Worm (Caenorhabditis elegans): ENCODE data around the gene T24H10.4.

T24H10.4 gene

ce11 chrII:9061557-9062183, 47.7 kb upstream of the T24H10.4 start:
- peak; percentile 1 for TF ChIP-seq unc-62 (GFP tag; optimal IDR thresholded peaks at IDR 0.05)
- peak; percentile 53 for TF ChIP-seq mls-2 (tag; optimal IDR thresholded peaks at IDR 0.05)
- TF ChIP-seq nhr-237 (tag; optimal IDR thresholded peaks at IDR 0.05): peak; percentile 22
- peak; percentile 31 for TF ChIP-seq ceh-43 (GFP tag; optimal IDR thresholded peaks at IDR 0.05)
- peak; percentile 66 for TF ChIP-seq nhr-2 (tag; optimal IDR thresholded peaks at IDR 0.05)
- TF ChIP-seq lin-13 (tag; optimal IDR thresholded peaks at IDR 0.05): peak; percentile 49
- TF ChIP-seq ceh-83 (GFP tag; optimal IDR thresholded peaks at IDR 0.05): no peak
- TF ChIP-seq ham-2 (GFP tag; optimal IDR thresholded peaks at IDR 0.05): peak; percentile 5
- TF ChIP-seq sptf-1 (tag; optimal IDR thresholded peaks at IDR 0.05): peak; percentile 49
- TF ChIP-seq elt-3 (tag; optimal IDR thresholded peaks at IDR 0.05): no peak
- no peak for TF ChIP-seq unc-39 (tag; optimal IDR thresholded peaks at IDR 0.05)
- peak; percentile 16 for TF ChIP-seq lsy-2 (tag; optimal IDR thresholded peaks at IDR 0.05)
- TF ChIP-seq pha-4 (tag; optimal IDR thresholded peaks at IDR 0.05): peak; percentile 26
- TF ChIP-seq mep-1 (tag; optimal IDR thresholded peaks at IDR 0.05): peak; percentile 40
- TF ChIP-seq cnd-1 (tag; optimal IDR thresholded peaks at IDR 0.05): peak; percentile 22
- TF ChIP-seq unc-120 (tag; optimal IDR thresholded peaks at IDR 0.05; ENCODE audit: poor library complexity, severe bottlenecking): no peak
- TF ChIP-seq ces-1 (GFP tag; optimal IDR thresholded peaks at IDR 0.05): peak; percentile 76
- TF ChIP-seq hlh-1 (tag; optimal IDR thresholded peaks at IDR 0.05): peak; percentile 92

- no peak for TF ChIP-seq blmp-1 (tag; optimal IDR thresholded peaks at IDR 0.05)
- TF ChIP-seq unc-120 (tag; optimal IDR thresholded peaks at IDR 0.05; ENCODE audit: poor library complexity, severe bottlenecking): no peak
- TF ChIP-seq ceh-43 (GFP tag; optimal IDR thresholded peaks at IDR 0.05): no peak
- no peak for TF ChIP-seq unc-62 (GFP tag; optimal IDR thresholded peaks at IDR 0.05)
- no peak for TF ChIP-seq drap-1 (GFP tag; optimal IDR thresholded peaks at IDR 0.05)
- no peak for TF ChIP-seq M03D4.4 (tag; optimal IDR thresholded peaks at IDR 0.05)
- no peak for TF ChIP-seq nhr-237 (tag; optimal IDR thresholded peaks at IDR 0.05)
- TF ChIP-seq lin-32 (GFP tag; optimal IDR thresholded peaks at IDR 0.05): no peak
- TF ChIP-seq ces-1 (GFP tag; optimal IDR thresholded peaks at IDR 0.05): no peak
- TF ChIP-seq elt-1 (tag; optimal IDR thresholded peaks at IDR 0.05; ENCODE audit: borderline replicate concordance, insufficient read depth): no peak
- TF ChIP-seq mls-2 (tag; optimal IDR thresholded peaks at IDR 0.05): no peak
- no peak for TF ChIP-seq elt-3 (tag; optimal IDR thresholded peaks at IDR 0.05)
- no peak for TF ChIP-seq cnd-1 (tag; optimal IDR thresholded peaks at IDR 0.05)
- no peak for TF ChIP-seq nhr-2 (tag; optimal IDR thresholded peaks at IDR 0.05)
- no peak for TF ChIP-seq ztf-11 (tag; optimal IDR thresholded peaks at IDR 0.05)
- TF ChIP-seq unc-39 (tag; optimal IDR thresholded peaks at IDR 0.05): no peak
- no peak for TF ChIP-seq zip-8 (tag; optimal IDR thresholded peaks at IDR 0.05)
- TF ChIP-seq bed-3 (GFP tag; optimal IDR thresholded peaks at IDR 0.05): no peak
- TF ChIP-seq ceh-39 (tag; optimal IDR thresholded peaks at IDR 0.05): no peak
- TF ChIP-seq lsy-2 (tag; optimal IDR thresholded peaks at IDR 0.05): no peak
Observed at ce11 chrII:9062261-9062948, 46.9 kb upstream of the T24H10.4 start.

- TF ChIP-seq unc-62 (GFP tag; optimal IDR thresholded peaks at IDR 0.05) (peak; percentile 57), mls-2 (tag; optimal IDR thresholded peaks at IDR 0.05) (no peak), M03D4.4 (tag; optimal IDR thresholded peaks at IDR 0.05) (no peak), elt-1 (tag; optimal IDR thresholded peaks at IDR 0.05; ENCODE audit: borderline replicate concordance, insufficient read depth) (no peak), nhr-12 (tag; optimal IDR thresholded peaks at IDR 0.05) (peak; percentile 40), lin-13 (tag; optimal IDR thresholded peaks at IDR 0.05) (no peak), nhr-76 (tag; optimal IDR thresholded peaks at IDR 0.05) (no peak), bed-3 (GFP tag; optimal IDR thresholded peaks at IDR 0.05) (no peak), mab-5 (tag; optimal IDR thresholded peaks at IDR 0.05) (no peak), ceh-83 (GFP tag; optimal IDR thresholded peaks at IDR 0.05) (no peak), blmp-1 (tag; optimal IDR thresholded peaks at IDR 0.05) (no peak), ceh-43 (GFP tag; optimal IDR thresholded peaks at IDR 0.05) (no peak), flh-1 (GFP tag; optimal IDR thresholded peaks at IDR 0.05) (no peak), sem-2 (GFP tag; optimal IDR thresholded peaks at IDR 0.05) (no peak), mep-1 (tag; optimal IDR thresholded peaks at IDR 0.05) (no peak), snpc-4 (tag; optimal IDR thresholded peaks at IDR 0.05) (no peak), pha-4 (tag; optimal IDR thresholded peaks at IDR 0.05) (no peak), ces-1 (GFP tag; optimal IDR thresholded peaks at IDR 0.05) (no peak), nhr-28 (tag; optimal IDR thresholded peaks at IDR 0.05) (no peak), hlh-1 (tag; optimal IDR thresholded peaks at IDR 0.05) (peak; percentile 71), nhr-237 (tag; optimal IDR thresholded peaks at IDR 0.05) (no peak), elt-3 (tag; optimal IDR thresholded peaks at IDR 0.05) (no peak), sptf-1 (tag; optimal IDR thresholded peaks at IDR 0.05) (no peak), nhr-2 (tag; optimal IDR thresholded peaks at IDR 0.05) (peak; percentile 92), lsy-2 (tag; optimal IDR thresholded peaks at IDR 0.05) (peak; percentile 49), unc-120 (tag; optimal IDR thresholded peaks at IDR 0.05; ENCODE audit: poor library complexity, severe bottlenecking) (no peak), zip-8 (tag; optimal IDR thresholded peaks at IDR 0.05) (peak; percentile 87), unc-39 (tag; optimal IDR thresholded peaks at IDR 0.05) (no peak), ztf-11 (tag; optimal IDR thresholded peaks at IDR 0.05) (no peak), drap-1 (GFP tag; optimal IDR thresholded peaks at IDR 0.05) (no peak), cnd-1 (tag; optimal IDR thresholded peaks at IDR 0.05) (peak; percentile 81), lin-32 (GFP tag; optimal IDR thresholded peaks at IDR 0.05) (peak; percentile 4), ham-2 (GFP tag; optimal IDR thresholded peaks at IDR 0.05) (no peak), tbx-8 (GFP tag; optimal IDR thresholded peaks at IDR 0.05) (no peak), ceh-39 (tag; optimal IDR thresholded peaks at IDR 0.05) (peak; percentile 26)
Observed at ce11 chrII:9063350-9063749, 46.0 kb upstream of the T24H10.4 start.

Data from whole organism, mixed stage, embryonic.